Fruit fly (Drosophila melanogaster) ovary, adult (tissue): ENCODE data around the gene Kah.

Experiments used
- CG17801 ChIP-seq: fragments of 200-800 bp; optimal IDR thresholded peaks from 2 replicates; lab custom pipeline; 2019; ENCODE audit warnings: missing biosample characterization, mild to moderate bottlenecking, missing genetic modification characterization, moderate library complexity; ENCODE audit not compliant: partially characterized antibody

Kah gene

DNA sequence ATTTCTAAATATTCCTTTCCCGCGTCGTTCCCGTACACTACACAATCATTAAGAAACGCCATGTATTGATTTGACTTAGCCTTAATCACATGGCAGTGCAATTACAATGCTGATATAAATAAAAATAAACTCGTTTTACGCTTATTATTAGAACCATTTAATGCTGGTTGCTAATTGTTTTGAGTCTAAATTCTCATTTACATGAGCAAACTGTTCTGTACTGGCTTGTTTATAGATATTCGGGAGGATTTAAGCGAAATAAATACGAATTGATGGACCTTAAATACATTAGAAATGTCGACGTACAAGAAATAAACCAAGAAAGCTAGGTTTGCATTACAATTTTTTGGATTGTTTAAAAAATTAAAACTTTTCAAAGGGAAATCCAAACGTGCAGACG is 38.3 kb upstream of the Kah start:
- no peak for TF ChIP-seq CG17801 (GFP tag; lab: Kevin White, UChicago)

DNA sequence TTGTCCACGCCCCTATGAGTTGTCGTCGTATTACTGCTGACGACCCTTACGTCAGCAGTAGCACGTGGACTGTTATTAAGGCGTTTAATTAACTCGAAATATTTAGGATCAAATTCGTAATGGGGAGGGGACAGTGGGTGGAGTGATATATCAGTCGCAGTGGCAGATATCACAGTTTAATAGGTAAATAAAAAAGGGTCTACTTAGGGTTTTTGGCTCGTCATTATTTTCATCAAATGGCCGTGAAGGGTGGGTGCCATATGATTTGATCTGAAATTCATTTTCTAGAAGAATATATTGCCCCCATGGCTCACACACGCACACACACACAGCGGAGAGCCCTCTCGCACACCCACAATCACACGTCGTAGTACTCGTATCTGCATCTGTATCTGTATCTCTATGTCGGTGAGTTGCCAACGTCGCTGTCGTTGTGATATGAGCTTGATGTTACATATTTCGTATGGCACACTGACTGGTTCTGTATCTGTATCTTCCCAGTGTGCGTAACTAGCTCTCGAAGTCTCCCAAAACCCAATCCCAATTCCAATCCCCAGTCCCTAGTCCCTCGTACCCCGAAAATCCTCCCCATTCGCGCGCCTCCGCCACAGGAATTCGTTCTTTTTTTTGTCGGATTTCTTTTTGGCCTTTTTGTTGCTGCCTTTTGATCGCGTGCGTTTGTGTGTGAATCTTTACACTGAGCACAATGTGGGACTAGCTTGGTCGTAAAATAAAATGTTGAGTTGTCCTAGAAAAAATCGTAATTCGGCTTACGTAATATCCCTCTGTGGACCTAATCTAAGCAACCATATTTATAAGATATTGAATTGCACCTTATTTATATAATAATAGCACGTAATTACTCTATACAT is 37.7 kb upstream of the Kah start:
- TF ChIP-seq CG17801 (GFP tag; lab: Kevin White, UChicago) = no peak

DNA sequence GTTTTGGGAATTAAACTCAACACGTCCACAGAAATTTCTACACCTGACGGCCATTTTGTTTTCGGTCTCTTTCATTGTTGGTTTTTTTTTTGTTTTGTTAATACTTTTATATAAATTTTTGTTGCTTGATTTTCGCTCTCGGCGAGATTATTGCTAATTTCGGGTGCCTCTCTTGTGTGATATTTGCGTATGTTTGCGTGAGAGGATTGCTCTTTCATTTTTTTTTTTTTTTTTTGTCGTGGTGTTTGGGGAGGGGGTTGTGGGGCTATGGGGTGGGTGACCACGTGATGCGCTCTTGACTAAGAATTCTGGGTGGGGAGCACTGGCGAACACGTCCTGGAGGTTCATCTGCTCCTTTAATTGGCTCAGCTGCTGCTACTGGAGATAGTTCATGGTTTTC is 36.8 kb upstream of the Kah start:
- no peak for TF ChIP-seq CG17801 (GFP tag; lab: Kevin White, UChicago)

DNA sequence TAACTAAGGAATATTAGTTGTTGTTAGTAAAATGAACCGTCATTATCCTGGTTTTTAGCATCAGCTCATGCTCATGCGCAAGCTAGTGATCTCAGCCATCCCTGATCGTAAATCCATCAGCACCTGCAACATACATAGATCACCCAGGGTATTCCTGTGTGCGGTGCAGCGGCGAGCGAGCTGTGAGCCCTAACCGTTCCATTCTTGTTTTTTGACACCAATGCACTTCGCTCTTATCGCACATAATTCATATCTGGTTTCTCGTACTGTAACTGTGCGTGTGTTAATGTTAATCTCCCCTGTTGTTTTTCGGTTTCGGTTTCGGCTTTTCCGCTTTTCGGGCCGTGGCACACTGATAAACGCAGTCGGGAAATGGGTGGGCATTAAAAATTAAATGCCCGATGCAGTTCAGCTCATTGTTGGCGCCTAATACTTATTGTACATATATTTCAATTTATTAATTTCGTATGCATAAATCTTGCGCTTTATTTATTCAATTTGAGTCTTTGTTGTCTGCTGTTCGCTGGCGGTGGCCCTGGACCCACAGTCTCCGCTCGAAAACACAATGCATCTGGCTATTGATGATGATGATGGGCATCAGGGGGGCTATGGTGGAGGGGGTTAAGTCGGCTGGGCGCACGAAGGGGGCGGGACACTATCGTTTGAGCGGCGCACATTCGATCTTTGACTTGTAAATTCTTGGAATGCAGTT is 35.3 kb upstream of the Kah start:
- no peak for TF ChIP-seq CG17801 (GFP tag; lab: Kevin White, UChicago)

DNA sequence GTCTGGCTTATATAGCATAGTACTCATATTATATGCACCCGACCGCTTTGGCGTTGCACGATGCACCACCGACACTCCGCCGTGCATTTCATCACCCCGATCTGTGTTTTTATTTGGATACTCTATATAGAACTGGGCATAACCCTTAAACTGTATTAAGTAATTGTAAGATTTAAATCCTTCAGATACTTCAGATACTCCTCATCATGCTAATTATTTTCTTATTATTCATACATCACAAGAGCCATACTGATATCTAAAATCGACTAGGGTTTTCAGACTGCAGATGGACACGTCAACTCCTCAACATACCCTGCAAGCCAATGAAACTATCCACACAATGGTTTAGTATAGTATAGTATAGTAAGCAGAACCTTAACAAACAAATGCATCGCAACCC is 34.5 kb upstream of the Kah start:
- no peak for TF ChIP-seq CG17801 (GFP tag; lab: Kevin White, UChicago)

DNA sequence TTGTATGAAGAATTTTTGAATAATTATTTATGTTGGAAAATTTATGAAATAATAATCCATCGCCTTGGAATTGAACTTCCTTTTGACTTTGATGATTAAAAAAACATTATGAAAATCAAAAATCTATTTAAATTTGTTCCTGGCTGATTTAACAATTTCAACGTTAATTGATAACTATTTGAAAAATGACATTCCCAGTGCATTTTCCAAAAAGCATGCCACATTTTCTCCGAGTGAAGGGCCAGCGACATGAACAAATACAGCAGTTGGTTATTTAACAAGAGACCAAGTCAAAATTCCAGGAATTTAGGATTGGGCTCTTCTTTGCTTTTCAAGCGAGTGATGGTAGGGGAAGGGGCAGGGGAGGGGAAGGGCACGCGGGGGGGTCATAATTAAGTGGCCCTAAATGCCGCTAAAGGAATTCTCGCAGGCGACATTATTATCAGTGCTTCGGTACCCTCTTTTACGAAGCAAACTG is 33.3 kb upstream of the Kah start:
- TF ChIP-seq CG17801 (GFP tag; lab: Kevin White, UChicago) = no peak

DNA sequence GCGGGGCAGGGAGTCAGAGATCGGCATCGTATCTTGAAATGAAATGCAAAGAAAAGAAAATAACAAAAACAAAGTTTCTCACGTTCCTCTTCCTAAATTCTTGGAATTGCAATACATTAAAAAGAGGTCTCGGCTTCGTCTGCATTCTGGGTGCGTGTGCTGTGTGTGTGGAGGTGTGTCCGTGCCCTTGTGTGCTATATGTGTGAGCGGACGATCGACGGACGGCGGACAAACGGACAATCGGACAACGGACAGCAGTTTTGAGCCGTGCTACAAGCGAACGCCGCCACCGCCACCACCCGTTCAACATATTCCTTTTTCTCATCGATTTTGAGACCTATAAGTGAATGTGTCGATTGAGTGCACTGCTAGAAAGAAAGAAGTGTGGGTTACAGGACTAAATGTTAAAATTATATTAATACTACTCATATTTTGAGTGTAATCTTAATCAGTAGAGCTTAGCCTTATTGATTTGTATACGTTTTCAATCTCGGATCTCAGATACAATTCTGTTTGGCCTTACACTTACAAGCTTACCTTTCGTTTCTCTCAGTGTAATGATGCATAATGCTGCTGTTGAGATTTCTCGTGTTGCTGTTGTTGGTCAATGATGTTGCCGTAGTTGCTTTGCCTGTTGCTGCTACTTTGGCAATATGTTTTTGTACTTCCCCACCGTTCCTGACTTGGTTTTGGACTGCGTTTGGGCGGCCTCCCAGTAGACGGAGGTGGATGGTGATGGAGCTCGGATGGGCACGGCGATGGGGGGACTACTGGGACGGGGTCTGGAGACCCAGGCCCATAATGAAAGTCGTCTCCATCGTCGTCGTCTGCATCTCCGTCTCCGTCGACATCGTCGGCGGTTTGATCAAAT is 32.3 kb upstream of the Kah start:
- TF ChIP-seq CG17801 (GFP tag; lab: Kevin White, UChicago) = no peak

DNA sequence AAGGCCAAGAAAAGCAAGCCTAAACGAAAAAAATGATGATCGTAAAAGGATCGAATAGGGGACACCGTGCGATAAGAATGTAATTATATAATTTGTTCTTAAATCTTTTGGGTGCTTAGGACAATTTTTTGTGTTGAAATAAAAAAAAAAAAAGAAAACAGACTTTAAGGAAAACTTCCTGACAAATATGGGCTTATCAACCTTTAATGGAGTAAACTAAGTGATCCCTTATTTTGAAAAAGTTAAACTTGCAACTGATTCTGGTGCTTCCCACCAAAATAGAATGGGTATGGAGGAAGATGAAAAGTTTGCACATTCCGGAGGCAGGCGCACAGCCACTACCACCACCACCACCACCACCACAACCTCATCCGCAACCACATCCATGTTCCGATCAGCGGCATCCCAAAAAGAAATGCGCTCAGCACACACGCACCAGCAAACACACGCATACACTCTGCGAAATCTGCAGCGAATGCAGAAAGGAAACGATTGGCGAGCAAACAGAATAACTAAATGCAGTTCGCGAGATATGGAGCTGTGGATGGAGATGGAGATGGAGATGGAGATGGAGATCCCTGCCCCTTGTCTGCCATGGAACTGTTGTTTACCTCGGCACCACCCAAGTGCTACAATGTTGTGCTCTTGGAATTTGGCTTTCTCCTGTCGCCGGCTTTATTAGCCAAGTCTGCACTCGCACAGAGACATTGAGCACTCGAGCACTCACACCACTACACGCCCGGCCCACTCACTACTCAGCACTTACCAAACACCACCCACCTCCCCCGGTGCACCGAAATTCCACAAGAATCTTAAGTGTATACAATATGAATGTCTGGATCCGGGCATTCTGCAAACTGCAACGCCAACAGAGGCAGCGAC is 30.6 kb upstream of the Kah start:
- no peak for TF ChIP-seq CG17801 (GFP tag; lab: Kevin White, UChicago)

DNA sequence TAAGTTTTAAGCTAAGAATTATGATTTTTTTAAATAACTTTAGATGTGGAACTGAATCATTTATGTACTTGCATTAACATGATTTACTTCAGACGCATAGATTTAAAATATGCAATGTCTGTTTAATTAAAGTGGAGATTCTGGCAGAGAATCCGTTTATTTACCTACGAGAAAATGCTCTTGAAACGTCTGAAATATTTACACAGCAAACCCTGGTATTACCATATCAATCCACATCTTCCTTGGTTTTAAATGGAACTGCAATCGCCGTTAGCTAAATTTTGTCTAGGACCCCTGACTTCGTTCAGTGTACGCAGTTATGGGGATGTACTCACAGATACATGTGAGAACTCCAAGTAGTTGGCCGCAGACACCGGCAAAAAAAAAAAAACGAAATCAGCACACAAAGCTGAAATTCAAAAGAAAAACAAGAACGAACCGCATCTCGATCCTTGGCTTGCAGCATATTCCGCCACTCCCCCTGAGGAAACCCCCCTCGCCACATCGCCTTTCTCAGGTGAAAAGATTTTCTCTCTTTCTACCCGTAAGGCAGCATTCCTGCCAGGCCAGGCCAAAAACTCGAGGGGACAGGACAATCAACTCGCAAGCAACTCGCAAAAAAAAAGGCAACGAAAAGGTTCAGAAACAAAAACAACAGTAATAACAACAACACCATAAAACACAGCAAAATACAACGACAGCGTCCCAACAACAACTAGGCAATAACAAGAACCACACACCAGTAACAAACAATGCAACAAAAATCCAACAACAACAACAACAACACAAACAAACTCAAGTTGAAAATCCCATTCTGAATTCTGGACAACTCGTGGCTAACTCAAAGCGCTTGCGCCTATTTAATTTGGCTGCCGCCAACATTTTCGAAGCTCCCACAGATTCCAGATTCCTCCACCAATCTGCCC is 29.5 kb upstream of the Kah start:
- no peak for TF ChIP-seq CG17801 (GFP tag; lab: Kevin White, UChicago)

DNA sequence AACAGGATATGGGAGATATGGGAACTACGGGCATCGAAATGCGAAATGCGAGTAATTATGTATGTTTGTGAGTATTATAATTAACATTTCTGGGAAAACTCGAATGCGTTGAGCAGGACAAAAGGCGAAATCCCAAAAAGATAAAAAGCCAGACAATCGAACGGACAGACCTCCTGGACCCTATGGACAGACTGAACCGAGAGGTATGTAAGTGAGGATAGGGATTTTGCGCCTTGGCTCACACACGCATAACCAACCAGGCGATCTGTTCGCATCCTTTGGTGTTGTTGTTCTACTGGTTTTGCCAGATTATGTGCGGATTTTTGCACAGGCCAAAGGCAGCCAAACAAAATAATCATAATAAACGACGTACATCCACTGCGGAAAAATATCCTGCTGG is 28.9 kb upstream of the Kah start:
- TF ChIP-seq CG17801 (GFP tag; lab: Kevin White, UChicago) = no peak

DNA sequence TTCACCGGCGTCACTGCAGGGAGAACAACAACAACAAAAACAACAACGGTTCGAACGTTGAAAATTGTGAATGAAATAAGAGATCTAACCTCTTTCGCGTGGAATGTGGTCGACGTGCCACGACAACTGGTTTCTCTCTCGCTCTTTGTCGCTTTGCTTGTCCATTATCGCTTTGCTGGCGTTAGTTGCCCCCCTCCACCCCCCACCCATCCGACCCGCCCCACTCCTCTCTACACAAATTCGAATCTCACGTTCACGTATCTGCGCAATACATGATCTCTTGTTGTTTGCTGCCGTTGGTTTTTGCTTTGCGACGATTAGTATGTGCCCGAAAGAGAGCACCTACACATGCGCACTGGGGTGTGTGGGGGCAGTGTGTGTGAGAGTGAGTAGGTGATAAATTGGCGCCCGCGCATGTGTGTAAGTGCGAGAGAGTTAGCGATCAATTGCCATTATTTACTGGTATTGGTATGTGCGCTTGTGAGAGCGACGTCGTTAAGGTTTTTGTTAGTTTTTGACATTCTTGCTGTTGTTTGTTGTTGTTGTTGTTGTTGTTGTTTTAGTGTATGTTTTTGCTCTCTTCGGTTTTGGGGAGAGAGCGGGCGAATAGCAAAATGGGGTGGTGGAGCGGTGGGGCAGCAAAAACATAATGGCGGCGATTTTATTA is 27.5 kb upstream of the Kah start:
- peak; percentile 12 for TF ChIP-seq CG17801 (GFP tag; lab: Kevin White, UChicago)

DNA sequence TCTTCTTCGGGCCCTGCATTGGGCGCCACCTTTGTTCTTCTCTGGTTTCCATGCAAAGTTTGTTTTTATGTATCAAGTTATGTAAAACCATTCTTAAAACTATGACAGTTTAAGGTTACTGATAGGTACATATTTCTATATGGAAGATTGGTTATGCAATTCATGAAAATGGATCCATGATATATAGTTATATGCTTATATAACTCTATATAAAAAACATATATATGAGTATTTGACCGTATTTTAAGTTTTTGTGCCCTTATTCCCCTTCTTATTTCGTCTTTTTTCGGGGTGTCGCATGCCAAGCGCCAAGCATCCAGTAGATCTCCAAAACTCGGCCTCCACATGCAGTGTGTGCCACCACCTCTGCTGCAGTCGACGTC is 27.0 kb upstream of the Kah start:
- TF ChIP-seq CG17801 (GFP tag; lab: Kevin White, UChicago) = no peak
